Fruit fly (Drosophila melanogaster) Kc167 (cell line): ENCODE measurements around the gene CG13457.

ENCODE experiments used
- Myc ChIP-seq: fragments of >200 bp; optimal IDR thresholded peaks from 2 replicates; lab custom pipeline; 2017; ENCODE audit warnings: missing external identifiers
- Sin3A ChIP-seq: fragments of >200 bp; optimal IDR thresholded peaks from 2 replicates; lab custom pipeline; 2018; ENCODE audit warnings: missing external identifiers
- h ChIP-seq: fragments of >200 bp; optimal IDR thresholded peaks from 3 replicates; lab custom pipeline; 2018; ENCODE audit warnings: missing external identifiers
- psq ChIP-seq: fragments of >200 bp; optimal IDR thresholded peaks from 2 replicates; lab custom pipeline; 2017; ENCODE audit warnings: missing external identifiers
- ttk ChIP-seq: sonication (Bioruptor generic); optimal IDR thresholded peaks from 2 replicates; lab custom pipeline; 2017; ENCODE audit warnings: missing external identifiers

- TF ChIP-seq Sin3A (no peak), Myc (lab: Kevin White, UChicago) (no peak), ttk (lab: Kevin White, UChicago) (no peak), psq (no peak), h (no peak)
Measured at dm6 chr3L:15108948-15109347, 22.2 kb downstream of the CG13457 start.
